Fruit fly (Drosophila melanogaster): ENCODE data around the gene Vav.
A peak's percentile ranks its signal among the peaks of the same experiment; 100 is the strongest.

Vav gene

dm6 chrX:19247200-19248052 lies 14.2 kb upstream of the Vav start, which contains the start of gene CG7992:
Gene CG7992 (minus strand): TSS chrX:19247250.
- no peak for TF ChIP-seq Hr78 (GFP tag; optimal IDR thresholded peaks at IDR 0.05)
- no peak for TF ChIP-seq pan (optimal IDR thresholded peaks at IDR 0.05)
- no peak for TF ChIP-seq sage (GFP tag; optimal IDR thresholded peaks at IDR 0.05)
- TF ChIP-seq brk (GFP tag; optimal IDR thresholded peaks at IDR 0.05): no peak
- no peak for TF ChIP-seq Abd-B (GFP tag; optimal IDR thresholded peaks at IDR 0.05)
- TF ChIP-seq dsf (GFP tag; optimal IDR thresholded peaks at IDR 0.05; ENCODE audit: borderline replicate concordance): no peak
- TF ChIP-seq h (GFP tag; optimal IDR thresholded peaks at IDR 0.05): peak; percentile 79
- TF ChIP-seq CrebA (GFP tag; optimal IDR thresholded peaks at IDR 0.05; ENCODE audit: borderline replicate concordance): no peak
- TF ChIP-seq N (GFP tag; optimal IDR thresholded peaks at IDR 0.05): no peak
- TF ChIP-seq OdsH (GFP tag; optimal IDR thresholded peaks at IDR 0.05): peak; percentile 66
- TF ChIP-seq lola (GFP tag; optimal IDR thresholded peaks at IDR 0.05): no peak
- no peak for TF ChIP-seq Vsx2 (GFP tag; optimal IDR thresholded peaks at IDR 0.05; ENCODE audit: partially characterized antibody)
- no peak for TF ChIP-seq Myc (optimal IDR thresholded peaks at IDR 0.05)
- no peak for TF ChIP-seq Mio (GFP tag; optimal IDR thresholded peaks at IDR 0.05)
- no peak for TF ChIP-seq Rel (GFP tag; optimal IDR thresholded peaks at IDR 0.05)
- no peak for TF ChIP-seq Rel (tag; optimal IDR thresholded peaks at IDR 0.05)
- peak; percentile 78 for TF ChIP-seq fru (GFP tag; optimal IDR thresholded peaks at IDR 0.05)
- TF ChIP-seq Sp1 (GFP tag; optimal IDR thresholded peaks at IDR 0.05): peak; percentile 73
- TF ChIP-seq rgr (GFP tag; optimal IDR thresholded peaks at IDR 0.05): peak; percentile 65
- TF ChIP-seq Dfd (GFP tag; optimal IDR thresholded peaks at IDR 0.05): no peak
- no peak for TF ChIP-seq Hnf4 (GFP tag; optimal IDR thresholded peaks at IDR 0.05)
- no peak for TF ChIP-seq jim (GFP tag; optimal IDR thresholded peaks at IDR 0.05)
- TF ChIP-seq CG32264 (GFP tag; optimal IDR thresholded peaks at IDR 0.05): no peak
- peak; percentile 62 for TF ChIP-seq psq (GFP tag; optimal IDR thresholded peaks at IDR 0.05)
- TF ChIP-seq GATAd (GFP tag; optimal IDR thresholded peaks at IDR 0.05): no peak
- peak; percentile 10 for TF ChIP-seq CG9705 (GFP tag; optimal IDR thresholded peaks at IDR 0.05)
- TF ChIP-seq Jra (GFP tag; optimal IDR thresholded peaks at IDR 0.05): peak; percentile 51
- no peak for TF ChIP-seq dl (GFP tag; optimal IDR thresholded peaks at IDR 0.05; ENCODE audit: insufficient read depth in 1 of 2, partially characterized antibody in 2 of 2)
- peak; percentile 29 for TF ChIP-seq sv (GFP tag; optimal IDR thresholded peaks at IDR 0.05)
- no peak for TF ChIP-seq dmrt93B (GFP tag; optimal IDR thresholded peaks at IDR 0.05)
- TF ChIP-seq ey (GFP tag; optimal IDR thresholded peaks at IDR 0.05): peak; percentile 66
- peak; percentile 34 for TF ChIP-seq HLH106 (tag; optimal IDR thresholded peaks at IDR 0.05)
- peak; percentile 55 for TF ChIP-seq br (GFP tag; optimal IDR thresholded peaks at IDR 0.05)
- TF ChIP-seq foxo (GFP tag; optimal IDR thresholded peaks at IDR 0.05): peak in 1 of 2 experiments; percentile 79

DNA sequence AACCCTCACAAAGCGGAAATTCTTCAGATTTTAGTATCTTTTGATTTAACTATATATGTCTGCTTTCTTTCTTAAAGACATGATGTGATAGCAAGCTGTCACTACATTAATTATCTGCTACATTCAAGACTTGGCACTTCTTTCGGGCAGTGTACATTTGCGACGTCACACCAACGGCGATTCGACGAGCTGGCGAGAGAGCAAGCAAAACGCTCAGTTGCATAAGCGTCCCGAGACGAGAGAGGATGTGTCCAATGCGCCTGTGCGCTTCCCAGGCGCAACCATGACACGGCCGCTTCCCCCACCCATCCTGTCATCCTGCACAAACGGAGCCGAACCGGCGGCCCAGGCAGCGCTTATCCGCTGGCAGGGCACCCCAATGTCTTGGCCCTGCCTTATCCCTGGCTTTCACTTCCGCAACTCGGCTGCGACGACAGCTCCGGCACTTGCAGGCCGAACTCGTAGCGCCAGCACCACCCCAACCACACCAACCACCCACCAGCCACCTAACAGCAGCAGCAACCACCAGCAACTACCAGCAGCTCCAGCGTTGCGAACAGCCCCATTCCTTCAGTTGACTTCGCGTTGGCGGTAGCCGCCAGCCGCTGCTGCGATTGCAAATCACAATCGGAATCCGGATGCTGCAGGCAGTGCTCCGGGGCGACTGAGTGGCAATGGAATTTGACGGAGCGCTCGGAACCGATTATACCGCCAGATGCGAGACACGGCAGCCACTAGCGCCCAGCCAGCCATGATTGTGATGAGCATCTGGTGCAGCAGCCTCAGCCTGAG lies 13.0 kb upstream of the Vav start, which contains the start of gene Hs3st-B:
Gene Hs3st-B, plus strand, starts transcription at position 214 of the 792 bp plus-strand sequence.
- no peak for TF ChIP-seq dsf (GFP tag; optimal IDR thresholded peaks at IDR 0.05; ENCODE audit: borderline replicate concordance)
- no peak for TF ChIP-seq GATAd (GFP tag; optimal IDR thresholded peaks at IDR 0.05)
- TF ChIP-seq Dif (GFP tag; optimal IDR thresholded peaks at IDR 0.05; ENCODE audit: partially characterized antibody): no peak
- TF ChIP-seq Myc (optimal IDR thresholded peaks at IDR 0.05): no peak
- no peak for TF ChIP-seq psq (GFP tag; optimal IDR thresholded peaks at IDR 0.05)
- no peak for TF ChIP-seq lola (GFP tag; optimal IDR thresholded peaks at IDR 0.05)
- no peak for TF ChIP-seq brk (GFP tag; optimal IDR thresholded peaks at IDR 0.05)
- no peak for TF ChIP-seq Sp1 (GFP tag; optimal IDR thresholded peaks at IDR 0.05)
- no peak for TF ChIP-seq Hr83 (GFP tag; optimal IDR thresholded peaks at IDR 0.05; ENCODE audit: poor library complexity, severe bottlenecking)
- no peak for TF ChIP-seq jim (GFP tag; optimal IDR thresholded peaks at IDR 0.05)
- TF ChIP-seq pan (optimal IDR thresholded peaks at IDR 0.05): no peak
- TF ChIP-seq Jra (GFP tag; optimal IDR thresholded peaks at IDR 0.05): no peak
- TF ChIP-seq h (GFP tag; optimal IDR thresholded peaks at IDR 0.05): no peak
- TF ChIP-seq HLH106 (tag; optimal IDR thresholded peaks at IDR 0.05): no peak
- TF ChIP-seq Dfd (GFP tag; optimal IDR thresholded peaks at IDR 0.05): no peak
- TF ChIP-seq br (GFP tag; optimal IDR thresholded peaks at IDR 0.05): no peak
- no peak for TF ChIP-seq ey (GFP tag; optimal IDR thresholded peaks at IDR 0.05)
- no peak for TF ChIP-seq tai (GFP tag; optimal IDR thresholded peaks at IDR 0.05)
- TF ChIP-seq woc (GFP tag; optimal IDR thresholded peaks at IDR 0.05): no peak
